Fruit fly (Drosophila melanogaster) whole organism, embryonic: ENCODE data around the gene Nadsyn.
A peak's percentile ranks its signal among the peaks of the same experiment; 100 is the strongest.

Experiments used
- Aef1 ChIP-seq: fragments of 200-800 bp; sonication (Bioruptor generic); IDR thresholded peaks from 3 replicates; pipeline ENCODE4 v1.3.6; 2022; ENCODE audit warnings: missing biosample characterization, missing genetic modification characterization
- CG1024 ChIP-seq: fragments of 200-800 bp; sonication (Bioruptor generic); IDR thresholded peaks from 2 replicates; pipeline ENCODE4 v1.3.6; 2022; ENCODE audit warnings: missing biosample characterization, missing genetic modification characterization
- CG10267 ChIP-seq: fragments of 200-800 bp; sonication (Bioruptor generic); optimal IDR thresholded peaks from 2 replicates; lab custom pipeline; 2018; ENCODE audit warnings: missing biosample characterization, mild to moderate bottlenecking, missing genetic modification characterization, moderate library complexity
- CG11085 ChIP-seq: fragments of 200-800 bp; sonication (Bioruptor generic); IDR thresholded peaks from 2 replicates; pipeline ENCODE4 v1.3.6; 2022; ENCODE audit warnings: missing biosample characterization, missing genetic modification characterization
- CG12744 ChIP-seq: fragments of 200-800 bp; sonication (Bioruptor generic); optimal IDR thresholded peaks from 2 replicates; lab custom pipeline; 2016; ENCODE audit warnings: missing biosample characterization, missing genetic modification characterization
- CG15011 ChIP-seq: fragments of 200-800 bp; sonication (Bioruptor generic); optimal IDR thresholded peaks from 3 replicates; lab custom pipeline; 2018; ENCODE audit warnings: missing biosample characterization, mild to moderate bottlenecking, missing genetic modification characterization
- CG15601 ChIP-seq: fragments of 200-800 bp; sonication (Bioruptor generic); optimal IDR thresholded peaks from 3 replicates; lab custom pipeline; 2019; ENCODE audit warnings: missing biosample characterization, mild to moderate bottlenecking, missing genetic modification characterization, moderate library complexity
- CG18011 ChIP-seq: fragments of 200-800 bp; sonication (Bioruptor generic); optimal IDR thresholded peaks from 2 replicates; lab custom pipeline; 2017; ENCODE audit warnings: missing biosample characterization, missing genetic modification characterization, mild to moderate bottlenecking, moderate library complexity, missing genotype
- CG18764 ChIP-seq: fragments of 200-800 bp; sonication (Bioruptor generic); optimal IDR thresholded peaks from 3 replicates; lab custom pipeline; 2016; ENCODE audit warnings: missing biosample characterization, missing genetic modification characterization
- CG2116 ChIP-seq: fragments of 200-800 bp; sonication (Bioruptor generic); optimal IDR thresholded peaks from 3 replicates; lab custom pipeline; 2018; ENCODE audit warnings: missing biosample characterization, mild to moderate bottlenecking, missing genetic modification characterization
- CG30020 ChIP-seq: fragments of 200-800 bp; optimal IDR thresholded peaks from 2 replicates; lab custom pipeline; 2019; ENCODE audit warnings: missing biosample characterization, mild to moderate bottlenecking, missing genetic modification characterization, moderate library complexity
- CG30403 ChIP-seq: fragments of 200-800 bp; sonication (Bioruptor generic); optimal IDR thresholded peaks from 3 replicates; lab custom pipeline; 2016; ENCODE audit warnings: missing biosample characterization, missing genetic modification characterization
- CG31224 ChIP-seq: fragments of 200-800 bp; sonication (Bioruptor generic); IDR thresholded peaks from 2 replicates; pipeline ENCODE4 v1.3.6; 2022; ENCODE audit warnings: missing biosample characterization, missing genetic modification characterization
- CG34376 ChIP-seq: fragments of 200-800 bp; sonication (Bioruptor generic); optimal IDR thresholded peaks from 2 replicates; lab custom pipeline; 2018; ENCODE audit warnings: missing biosample characterization, mild to moderate bottlenecking, missing genetic modification characterization
- CG4328 ChIP-seq: fragments of 200-800 bp; sonication (Bioruptor generic); optimal IDR thresholded peaks from 3 replicates; lab custom pipeline; 2017; ENCODE audit warnings: missing biosample characterization, missing genetic modification reagents, missing genetic modification characterization
- CG4360 ChIP-seq: fragments of 200-800 bp; sonication (Bioruptor generic); IDR thresholded peaks from 2 replicates; pipeline ENCODE4 v1.3.6; 2022; ENCODE audit warnings: missing biosample characterization, missing genetic modification characterization
- CG6175 ChIP-seq: fragments of 200-800 bp; sonication (Bioruptor generic); IDR thresholded peaks from 3 replicates; pipeline ENCODE4 v1.3.6; 2022; ENCODE audit warnings: missing biosample characterization, missing genetic modification characterization
- CG6791 ChIP-seq: fragments of 200-800 bp; sonication (Bioruptor generic); IDR thresholded peaks from 3 replicates; pipeline ENCODE4 v1.3.6; 2022; ENCODE audit warnings: missing biosample characterization, missing genetic modification characterization; ENCODE audit not compliant: partially characterized antibody
- CG6813 ChIP-seq: fragments of 200-800 bp; sonication (Bioruptor generic); optimal IDR thresholded peaks from 2 replicates; lab custom pipeline; 2017; ENCODE audit warnings: missing biosample characterization, missing genetic modification characterization, mild to moderate bottlenecking, moderate library complexity, missing genetic modification reagents
- CG7271 ChIP-seq: fragments of 200-800 bp; sonication (Bioruptor generic); optimal IDR thresholded peaks from 2 replicates; lab custom pipeline; 2018; ENCODE audit warnings: missing biosample characterization, mild to moderate bottlenecking, missing genetic modification characterization, moderate library complexity
- CG7357 ChIP-seq: fragments of 200-800 bp; sonication (Bioruptor generic); IDR thresholded peaks from 3 replicates; pipeline ENCODE4 v1.3.6; 2022; ENCODE audit warnings: missing biosample characterization, missing genetic modification characterization
- CG8281 ChIP-seq: fragments of 200-800 bp; sonication (Bioruptor generic); optimal IDR thresholded peaks from 2 replicates; lab custom pipeline; 2018; ENCODE audit warnings: missing biosample characterization, mild to moderate bottlenecking, missing genetic modification characterization, moderate library complexity
- CG8388 ChIP-seq: fragments of 200-800 bp; sonication (Bioruptor generic); optimal IDR thresholded peaks from 2 replicates; lab custom pipeline; 2019; ENCODE audit warnings: missing biosample characterization, mild to moderate bottlenecking, missing genetic modification characterization, moderate library complexity
- CG9797 ChIP-seq: fragments of 200-800 bp; sonication (Bioruptor generic); optimal IDR thresholded peaks from 3 replicates; lab custom pipeline; 2018; ENCODE audit warnings: missing biosample characterization, mild to moderate bottlenecking, missing genetic modification characterization
- ERR ChIP-seq: fragments of 200-800 bp; sonication (Bioruptor generic); optimal IDR thresholded peaks from 2 replicates; lab custom pipeline; 2016; ENCODE audit warnings: missing biosample characterization, missing genetic modification characterization
- Ets65A ChIP-seq: fragments of 200-800 bp; sonication (Bioruptor generic); peaks from one replicate; lab custom pipeline; 2016; ENCODE audit warnings: missing biosample characterization, missing genetic modification characterization
- Myb ChIP-seq: fragments of 200-800 bp; sonication (Bioruptor generic); optimal IDR thresholded peaks from 2 replicates; lab custom pipeline; 2016; ENCODE audit warnings: missing biosample characterization, missing genetic modification characterization
- Poxn ChIP-seq: fragments of 200-800 bp; sonication (Bioruptor generic); IDR thresholded peaks from 2 replicates; pipeline ENCODE4 v1.3.6; 2022; ENCODE audit warnings: missing biosample characterization, missing genetic modification characterization
- Side ChIP-seq: fragments of 200-800 bp; sonication (Bioruptor generic); optimal IDR thresholded peaks from 2 replicates; lab custom pipeline; 2016; ENCODE audit warnings: missing biosample characterization, missing genetic modification characterization
- ac ChIP-seq: fragments of 200-800 bp; sonication (Bioruptor generic); optimal IDR thresholded peaks from 3 replicates; lab custom pipeline; 2017; ENCODE audit warnings: missing biosample characterization, mild to moderate bottlenecking, missing genetic modification characterization
- ap ChIP-seq: fragments of 200-800 bp; sonication (Bioruptor generic); IDR thresholded peaks from 2 replicates; pipeline ENCODE4 v1.3.6; 2022; ENCODE audit warnings: missing biosample characterization, missing genetic modification characterization
- chif ChIP-seq, 2 experiments: fragments of 200-800 bp; sonication (Bioruptor generic); optimal IDR thresholded peaks; 3 replicates each; lab custom pipeline; 2016; ENCODE audit warnings: missing biosample characterization in 2 of 2, missing genetic modification characterization in 2 of 2
- fd96Cb ChIP-seq: fragments of 200-800 bp; sonication (Bioruptor generic); optimal IDR thresholded peaks from 2 replicates; lab custom pipeline; 2018; ENCODE audit warnings: missing biosample characterization, mild to moderate bottlenecking, missing genetic modification characterization, moderate library complexity
- ftz-f1 ChIP-seq: fragments of 200-800 bp; sonication (Bioruptor generic); optimal IDR thresholded peaks from 2 replicates; lab custom pipeline; 2016; ENCODE audit warnings: missing biosample characterization, missing genetic modification characterization
- gcm2 ChIP-seq: fragments of 200-800 bp; sonication (Bioruptor generic); optimal IDR thresholded peaks from 2 replicates; lab custom pipeline; 2016; ENCODE audit warnings: missing biosample characterization, missing genetic modification characterization
- ken ChIP-seq: fragments of 200-800 bp; sonication (Bioruptor generic); IDR thresholded peaks from 3 replicates; pipeline ENCODE4 v1.3.6; 2022; ENCODE audit warnings: missing biosample characterization, missing genetic modification characterization
- lbe ChIP-seq: fragments of 200-800 bp; sonication (Bioruptor generic); optimal IDR thresholded peaks from 2 replicates; lab custom pipeline; 2016; ENCODE audit warnings: missing biosample characterization, mild to moderate bottlenecking, missing genetic modification characterization
- mam ChIP-seq: fragments of 200-800 bp; sonication (Bioruptor generic); optimal IDR thresholded peaks from 3 replicates; lab custom pipeline; 2016; ENCODE audit warnings: missing biosample characterization, missing genetic modification characterization
- oc ChIP-seq: fragments of 200-800 bp; sonication (Bioruptor generic); optimal IDR thresholded peaks from 2 replicates; lab custom pipeline; 2018; ENCODE audit warnings: missing biosample characterization, mild to moderate bottlenecking, missing genetic modification characterization, moderate library complexity
- p53 ChIP-seq: fragments of 200-800 bp; sonication (Bioruptor generic); optimal IDR thresholded peaks from 2 replicates; lab custom pipeline; 2016; ENCODE audit warnings: missing biosample characterization, missing genetic modification characterization
- peb ChIP-seq: fragments of 200-800 bp; sonication (Bioruptor generic); IDR thresholded peaks from 2 replicates; pipeline ENCODE4 v1.3.6; 2022; ENCODE audit warnings: missing biosample characterization, missing genetic modification characterization
- pum ChIP-seq: fragments of 200-800 bp; sonication (Bioruptor generic); optimal IDR thresholded peaks from 2 replicates; lab custom pipeline; 2016; ENCODE audit warnings: missing biosample characterization, missing genetic modification characterization
- sc ChIP-seq, 3 experiments: fragments of >200 bp in 2 of 3; fragments of 200-800 bp in 1 of 3; sonication (Bioruptor generic) in 1 of 3; optimal IDR thresholded peaks; 2 replicates in 2 of 3; 3 replicates in 1 of 3; lab custom pipeline; 2017; ENCODE audit warnings: mild to moderate bottlenecking in 1 of 3, missing biosample characterization in 1 of 3, missing genetic modification characterization in 1 of 3, missing genetic modification reagents in 1 of 3
- sisA ChIP-seq: fragments of 200-800 bp; sonication (Bioruptor generic); IDR thresholded peaks from 2 replicates; pipeline ENCODE4 v1.3.6; 2022; ENCODE audit warnings: missing biosample characterization, missing genetic modification characterization
- tgo ChIP-seq: fragments of 200-800 bp; sonication (Bioruptor generic); IDR thresholded peaks from 3 replicates; pipeline ENCODE4 v1.3.6; 2022; ENCODE audit warnings: missing biosample characterization, missing genetic modification characterization
- unpg ChIP-seq: fragments of 200-800 bp; sonication (Bioruptor generic); optimal IDR thresholded peaks from 3 replicates; lab custom pipeline; 2018; ENCODE audit warnings: missing biosample characterization, mild to moderate bottlenecking, missing genetic modification characterization, moderate library complexity
- wdn ChIP-seq: fragments of 200-800 bp; sonication (Bioruptor generic); IDR thresholded peaks from 2 replicates; pipeline ENCODE4 v1.3.6; 2022; ENCODE audit warnings: missing biosample characterization, missing genetic modification characterization
- wor ChIP-seq: fragments of 200-800 bp; sonication (Bioruptor generic); IDR thresholded peaks from 2 replicates; pipeline ENCODE4 v1.3.6; 2022; ENCODE audit warnings: missing biosample characterization, missing genetic modification characterization

The Nadsyn gene

dm6 chrX:13748906-13749872 is 31.1 kb upstream of the Nadsyn start (continued):
- peak; percentile 39; the same call in 1 of the 2 replicates for TF ChIP-seq CG11085 (GFP tag; lab: Robert Waterston, UW)
- TF ChIP-seq ac, result no peak
- TF ChIP-seq pum (GFP tag; lab: Kevin White, UChicago), result no peak
- peak; percentile 22 for TF ChIP-seq ftz-f1 (GFP tag; lab: Kevin White, UChicago)
- no peak for TF ChIP-seq CG8281 (tag; lab: Kevin White, UChicago)
- TF ChIP-seq CG15011, result peak; percentile 57
- no peak for TF ChIP-seq CG7271
- no peak for TF ChIP-seq CG15601 (tag; lab: Kevin White, UChicago)
- no peak for TF ChIP-seq Poxn (GFP tag; lab: Robert Waterston, UW)
- TF ChIP-seq CG4360 (GFP tag; lab: Robert Waterston, UW), result no peak
- TF ChIP-seq Aef1, result peak; percentile 46; the same call in 2 of the 3 replicates
- TF ChIP-seq wdn (GFP tag; lab: Robert Waterston, UW), result peak; percentile 61
- TF ChIP-seq CG6175 (GFP tag; lab: Robert Waterston, UW), result no peak
- TF ChIP-seq mam, result peak; percentile 26
- TF ChIP-seq sc (optimal IDR thresholded peaks at IDR 0.05; lab: Kevin White, UChicago), result no peak
- no peak for TF ChIP-seq sc (GFP tag; optimal IDR thresholded peaks at IDR 0.05; lab: Kevin White, UChicago)
- TF ChIP-seq CG8388, result peak; percentile 59
- no peak for TF ChIP-seq lbe
- TF ChIP-seq CG34376 (GFP tag; lab: Kevin White, UChicago), result no peak
- no peak for TF ChIP-seq wor (GFP tag; lab: Robert Waterston, UW)
- TF ChIP-seq CG30403 (GFP tag; lab: Kevin White, UChicago), result peak; percentile 77
- peak; percentile 68 for TF ChIP-seq ap (GFP tag; lab: Robert Waterston, UW)
- 0 out of 2 replicates have a peak, but pooled peaks have one; percentile 28 for TF ChIP-seq sisA (GFP tag; lab: Robert Waterston, UW)
- TF ChIP-seq p53, result no peak
- no peak for TF ChIP-seq CG4328 (GFP tag; lab: Kevin White, UChicago)
- TF ChIP-seq ERR, result no peak
- TF ChIP-seq Side (GFP tag; lab: Kevin White, UChicago), result no peak
- peak; percentile 78 for TF ChIP-seq unpg
- TF ChIP-seq gcm2, result peak; percentile 1
- TF ChIP-seq CG2116 (GFP tag; lab: Kevin White, UChicago), result peak; percentile 31
- TF ChIP-seq Myb (GFP tag; lab: Kevin White, UChicago), result peak; percentile 7
- no peak for TF ChIP-seq CG9797 (GFP tag; lab: Kevin White, UChicago)
- no peak for TF ChIP-seq CG6791 (GFP tag; lab: Robert Waterston, UW)
- TF ChIP-seq oc, result no peak
- peak; percentile 53; the same call in 1 of the 2 replicates for TF ChIP-seq CG1024 (GFP tag; lab: Robert Waterston, UW)
- TF ChIP-seq CG18764 (GFP tag; lab: Kevin White, UChicago), result peak; percentile 36
- TF ChIP-seq CG7357 (GFP tag; lab: Robert Waterston, UW), result peak; percentile 65
- peak; percentile 6 for TF ChIP-seq CG30020 (tag; lab: Kevin White, UChicago)
- peak; percentile 63 for TF ChIP-seq CG6813 (GFP tag; lab: Kevin White, UChicago)
- peak in 1 of 2 experiments; percentile 23 for TF ChIP-seq chif (GFP tag; optimal IDR thresholded peaks at IDR 0.05; lab: Kevin White, UChicago)
- no peak for TF ChIP-seq Ets65A (GFP tag; lab: Kevin White, UChicago)
- no peak for TF ChIP-seq CG12744
- TF ChIP-seq fd96Cb, result peak; percentile 43
- peak; percentile 58 for TF ChIP-seq CG31224 (GFP tag; lab: Robert Waterston, UW)
- TF ChIP-seq ken (GFP tag; lab: Robert Waterston, UW), result no peak
- TF ChIP-seq CG18011 (GFP tag; lab: Kevin White, UChicago), result peak; percentile 44
- 0 out of 2 replicates have a peak, but pooled peaks have one; percentile 8 for TF ChIP-seq peb (GFP tag; lab: Robert Waterston, UW)
- TF ChIP-seq tgo (GFP tag; lab: Robert Waterston, UW), result peak; percentile 83
- peak; percentile 64 for TF ChIP-seq CG10267
